Fruit fly (Drosophila melanogaster): ENCODE results near the gene CG32719.

dm6 chrX:7528004-7528403 lies 19.8 kb downstream of the CG32719 start, which contains the start of gene CG43138:
- no peak for TF ChIP-seq psq (optimal IDR thresholded peaks at IDR 0.05)
- no peak for TF ChIP-seq h (optimal IDR thresholded peaks at IDR 0.05)
